Fruit fly (Drosophila melanogaster): ENCODE data around the gene Elba2.

The Elba2 gene

DNA sequence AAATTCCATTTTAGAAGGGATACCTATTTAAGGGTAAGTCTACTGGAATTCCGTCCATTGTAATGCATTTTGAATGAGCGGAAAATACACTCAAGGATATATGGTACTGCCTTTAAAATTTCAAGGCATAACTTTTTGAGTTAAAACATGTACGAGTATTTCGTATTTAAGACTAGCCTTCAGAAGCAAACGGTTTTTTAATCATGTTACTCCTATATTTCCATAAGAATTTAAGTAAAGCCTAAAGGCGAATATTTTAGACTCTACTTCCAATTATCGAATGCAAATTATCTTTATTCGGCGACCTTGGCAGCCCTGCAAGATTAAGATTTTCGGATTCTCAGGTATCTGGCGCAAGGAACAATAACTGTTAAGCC is at the start of gene Elba2:
Gene Elba2, plus strand, starts transcription at position 327 of the 377 bp plus-strand sequence.
- no peak for TF ChIP-seq CG17801 (GFP tag; optimal IDR thresholded peaks at IDR 0.05; ENCODE audit: partially characterized antibody)

DNA sequence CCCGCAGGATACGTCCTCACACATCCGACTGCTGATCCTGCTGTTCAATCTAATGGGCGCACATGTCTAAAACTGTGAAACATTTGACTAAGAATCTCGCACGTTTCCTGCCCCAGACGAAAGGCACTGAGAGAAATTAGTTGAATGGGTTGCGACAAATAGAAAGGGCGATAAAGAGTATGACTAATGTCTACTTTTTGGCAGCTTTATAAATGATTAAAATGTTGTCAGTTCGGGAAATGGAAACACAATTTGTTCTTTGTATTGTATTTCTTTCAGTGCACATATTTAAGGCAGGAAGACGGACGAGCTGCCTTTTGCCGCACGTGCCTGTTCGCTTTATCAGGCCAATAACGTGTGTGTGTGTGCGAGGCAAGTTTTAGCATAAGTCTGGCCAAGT is 49.4 kb upstream of the Elba2 start:
- TF ChIP-seq CG17801 (GFP tag; optimal IDR thresholded peaks at IDR 0.05; ENCODE audit: partially characterized antibody) = no peak

DNA sequence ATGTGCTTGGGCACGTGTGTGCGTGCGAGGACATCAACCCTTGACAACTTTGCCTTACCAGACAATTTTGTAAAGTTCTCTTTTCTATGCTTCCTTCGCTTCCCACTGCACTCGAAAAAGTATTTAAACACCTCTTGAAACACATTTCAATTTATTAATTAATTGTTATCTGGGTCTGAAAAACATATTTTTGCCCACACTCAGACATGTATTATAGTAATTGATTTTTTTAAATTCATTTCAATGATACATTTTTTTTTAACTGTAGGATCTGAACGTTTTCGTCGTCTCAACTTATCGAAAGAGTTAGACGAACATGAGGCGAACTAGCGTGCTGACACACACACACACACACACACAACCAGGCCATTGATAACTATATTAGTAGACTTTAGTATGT is 35.0 kb upstream of the Elba2 start:
- TF ChIP-seq CG17801 (GFP tag; optimal IDR thresholded peaks at IDR 0.05; ENCODE audit: partially characterized antibody) = no peak

DNA sequence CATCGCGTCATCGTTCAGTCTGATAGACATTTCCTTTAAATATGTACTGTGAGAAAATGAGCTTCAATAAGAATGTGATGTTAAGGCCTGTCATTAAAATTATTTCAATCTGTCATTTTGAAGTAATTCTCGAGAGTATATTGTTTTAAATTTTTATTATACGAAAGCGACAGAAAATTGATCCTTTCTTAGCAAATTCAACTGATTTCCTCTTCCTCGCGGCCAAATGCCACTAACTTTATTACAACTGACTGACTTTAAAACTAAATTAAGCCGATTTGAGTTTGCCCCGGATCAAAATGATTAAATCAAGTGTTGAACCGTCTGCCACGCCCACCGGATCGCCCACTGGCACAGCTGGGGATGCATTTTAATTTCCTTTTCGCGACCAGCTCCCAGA is 24.8 kb upstream of the Elba2 start, which contains the start of gene CG3515:
Gene CG3515, minus strand, starts transcription at position 101 of the 400 bp plus-strand sequence.
- no peak for TF ChIP-seq CG17801 (GFP tag; optimal IDR thresholded peaks at IDR 0.05; ENCODE audit: partially characterized antibody)

DNA sequence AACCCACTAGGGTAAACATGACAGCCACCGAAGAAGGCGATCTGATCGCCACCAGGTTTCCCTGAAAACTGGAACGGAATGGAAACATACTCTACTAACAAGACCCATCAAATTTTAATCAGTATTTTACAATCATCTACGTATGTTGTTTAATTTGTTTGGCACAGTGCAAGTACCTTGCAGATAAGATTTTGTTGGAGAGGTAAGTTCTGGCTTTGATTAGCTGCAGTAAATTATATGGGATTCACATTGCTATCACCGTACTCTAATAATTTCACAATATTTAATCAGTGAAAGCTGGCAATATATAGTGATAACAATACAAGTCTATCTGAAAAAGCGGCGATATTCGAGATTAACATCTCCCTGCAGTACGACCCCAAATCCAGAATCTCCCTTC is 12.7 kb upstream of the Elba2 start, which contains the start of gene Cyp309a1:
Gene Cyp309a1, minus strand, starts transcription at position 73 of the 400 bp plus-strand sequence.
- TF ChIP-seq CG17801 (GFP tag; optimal IDR thresholded peaks at IDR 0.05; ENCODE audit: partially characterized antibody) = no peak

DNA sequence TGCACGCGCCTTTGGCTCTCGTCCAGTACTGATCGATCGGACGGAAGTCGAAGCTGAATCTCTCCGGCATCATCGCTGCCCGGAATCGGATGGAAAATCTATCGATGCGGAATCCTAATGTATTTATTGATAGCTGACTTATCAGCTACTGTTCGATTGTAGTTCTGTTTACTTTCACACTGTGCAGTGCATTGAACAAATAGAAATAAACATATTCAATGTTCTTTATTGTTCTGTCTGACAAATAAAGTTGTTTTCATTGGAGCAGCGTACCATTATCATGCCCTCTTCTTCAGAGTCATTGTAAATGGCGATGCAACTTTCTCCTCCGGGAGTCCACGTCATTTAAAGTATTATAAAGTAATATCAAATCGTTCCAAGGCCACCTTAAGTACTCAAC is 4.5 kb upstream of the Elba2 start, which contains the start of gene Cyp309a2:
Gene Cyp309a2, minus strand, starts transcription at position 101 of the 400 bp plus-strand sequence.
- no peak for TF ChIP-seq CG17801 (GFP tag; optimal IDR thresholded peaks at IDR 0.05; ENCODE audit: partially characterized antibody)

DNA sequence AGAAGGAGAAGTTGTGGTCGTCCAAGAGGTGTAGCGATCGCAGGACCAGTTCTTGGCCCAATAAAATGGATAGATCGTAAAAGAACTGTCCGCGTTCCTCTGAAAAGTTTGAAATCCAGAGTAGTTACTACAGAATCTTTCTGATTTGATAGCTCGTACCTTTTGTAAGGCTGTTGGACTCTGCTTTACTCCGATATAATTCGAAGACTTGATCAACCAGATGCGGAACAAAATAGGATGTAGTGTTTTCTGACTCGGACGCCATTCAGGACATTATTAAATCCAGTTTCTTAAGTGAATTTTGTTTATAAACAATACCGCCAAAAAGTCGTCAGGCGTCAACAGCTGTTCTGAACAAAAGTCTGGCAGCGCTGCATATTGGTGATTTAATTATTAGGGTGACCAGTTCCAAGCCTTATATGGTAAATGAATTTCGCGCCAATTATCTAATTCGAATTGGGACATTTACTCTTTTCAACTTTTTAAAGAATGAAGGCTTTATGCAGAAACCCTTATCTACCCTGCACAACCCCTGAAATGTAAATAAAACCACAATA is 2.7 kb upstream of the Elba2 start, which contains the start of the genes Rad1 and Sws1:
Gene Rad1, minus strand, starts transcription at position 336 of the 557 bp plus-strand sequence.
Gene Sws1, minus strand, starts transcription at position 336 of the 557 bp plus-strand sequence.
- TF ChIP-seq CG17801 (GFP tag; optimal IDR thresholded peaks at IDR 0.05; ENCODE audit: partially characterized antibody) = no peak

DNA sequence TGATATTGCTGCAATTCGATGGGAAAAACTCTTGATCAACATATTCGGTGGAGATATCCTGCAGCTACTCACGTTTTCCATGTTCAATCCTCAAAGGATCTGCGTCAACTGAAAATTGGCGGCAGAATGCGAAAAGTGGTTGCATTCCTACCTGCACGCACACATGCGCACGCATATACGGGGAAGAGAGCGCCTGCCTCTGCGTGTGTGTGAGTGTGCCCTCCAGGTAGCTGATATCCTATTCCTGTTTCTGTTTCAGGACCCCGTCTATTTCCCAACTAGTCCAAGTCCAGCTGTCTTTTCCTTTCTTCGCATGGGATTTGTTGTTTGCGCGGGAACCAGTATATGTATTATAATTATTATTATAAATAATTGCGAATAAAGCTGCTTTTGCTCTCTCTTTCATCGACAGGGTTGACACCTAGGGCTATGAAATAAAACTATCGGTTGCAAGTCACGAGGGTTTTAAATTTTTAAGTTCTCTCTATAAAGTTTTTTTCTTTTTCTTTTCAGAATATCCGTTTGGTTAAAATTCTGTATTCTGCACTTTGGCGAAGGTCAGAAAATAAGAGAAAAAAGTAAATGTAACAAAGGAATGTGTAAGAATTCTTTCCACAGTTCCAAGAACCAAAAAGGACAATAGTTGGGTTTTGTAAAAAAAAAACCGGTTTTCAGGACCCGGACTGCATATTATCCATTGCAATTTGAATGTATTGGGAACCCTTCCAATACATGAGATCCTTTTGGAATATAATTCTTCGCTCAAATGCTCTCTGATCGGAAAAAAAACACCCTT is 724 bp upstream of the Elba2 start, which contains the start of gene insv:
Gene insv, minus strand, starts transcription at position 433 of the 796 bp plus-strand sequence.
- TF ChIP-seq CG17801 (GFP tag; optimal IDR thresholded peaks at IDR 0.05; ENCODE audit: partially characterized antibody) = no peak

DNA sequence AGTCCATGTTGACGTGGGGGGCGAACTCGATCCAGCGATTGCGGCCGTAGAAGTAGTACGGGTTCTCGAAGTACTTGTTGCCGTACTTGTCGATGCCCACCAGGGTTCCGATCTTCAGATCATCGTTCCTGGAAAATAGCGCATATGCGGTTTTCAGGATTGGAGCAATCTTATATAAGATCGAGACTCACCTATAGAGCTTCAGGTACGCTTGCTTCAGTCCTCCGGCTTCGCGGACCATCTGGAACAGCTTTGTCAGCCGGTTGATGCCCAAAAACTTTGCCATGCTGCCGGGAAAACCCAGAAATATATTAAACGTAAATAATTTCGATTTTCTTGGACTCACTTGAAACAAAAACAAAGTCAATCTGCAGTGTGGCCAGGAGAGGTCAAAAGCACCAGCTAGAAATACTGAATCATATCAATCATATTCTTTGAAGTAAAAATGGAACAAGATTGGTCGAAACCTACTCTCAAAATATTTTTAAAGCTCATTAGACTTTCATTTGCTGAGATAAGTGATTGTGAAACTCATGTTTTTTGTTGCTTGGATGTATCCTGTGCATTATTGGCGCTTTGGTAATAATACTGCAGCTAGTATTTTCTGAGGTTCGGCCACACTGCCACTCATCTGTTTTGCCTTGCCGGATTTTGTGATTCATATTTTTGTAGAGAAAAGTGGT is 2.3 kb downstream of the Elba2 start, which contains the start of the genes ND-B17.2 and Arpc5:
Gene ND-B17.2, minus strand, starts transcription at position 504 of the 683 bp plus-strand sequence.
Gene Arpc5, plus strand, starts transcription at position 624 of the 683 bp plus-strand sequence.
- TF ChIP-seq CG17801 (GFP tag; optimal IDR thresholded peaks at IDR 0.05; ENCODE audit: partially characterized antibody) = peak; percentile 33

DNA sequence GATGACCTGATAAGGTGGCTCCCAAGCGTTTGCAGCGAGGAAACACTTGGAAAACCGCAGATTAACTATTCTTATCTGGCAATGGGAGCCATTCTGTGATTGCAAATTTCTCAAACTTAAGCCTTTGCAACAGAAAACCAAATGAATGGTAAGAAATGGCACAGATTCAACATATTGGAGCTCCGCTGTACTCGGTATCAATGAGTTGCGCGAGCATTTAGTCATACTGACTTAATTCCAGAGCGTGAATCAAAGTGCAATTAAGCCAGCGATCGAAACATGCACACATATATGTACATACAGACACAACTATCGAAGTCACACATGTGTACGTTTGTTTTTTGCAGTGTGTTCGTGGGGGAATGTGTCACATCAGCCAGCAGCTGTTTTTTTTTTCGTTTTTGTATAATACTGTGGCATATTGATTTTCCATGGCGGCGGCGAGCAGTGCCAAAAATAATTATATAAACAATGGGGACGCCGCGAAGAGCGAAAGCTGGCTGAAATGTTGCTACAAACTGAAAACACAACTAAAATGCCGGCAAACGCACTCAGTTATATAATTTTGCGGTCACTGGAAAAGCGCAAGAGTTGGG is 7.1 kb downstream of the Elba2 start:
- no peak for TF ChIP-seq CG17801 (GFP tag; optimal IDR thresholded peaks at IDR 0.05; ENCODE audit: partially characterized antibody)

DNA sequence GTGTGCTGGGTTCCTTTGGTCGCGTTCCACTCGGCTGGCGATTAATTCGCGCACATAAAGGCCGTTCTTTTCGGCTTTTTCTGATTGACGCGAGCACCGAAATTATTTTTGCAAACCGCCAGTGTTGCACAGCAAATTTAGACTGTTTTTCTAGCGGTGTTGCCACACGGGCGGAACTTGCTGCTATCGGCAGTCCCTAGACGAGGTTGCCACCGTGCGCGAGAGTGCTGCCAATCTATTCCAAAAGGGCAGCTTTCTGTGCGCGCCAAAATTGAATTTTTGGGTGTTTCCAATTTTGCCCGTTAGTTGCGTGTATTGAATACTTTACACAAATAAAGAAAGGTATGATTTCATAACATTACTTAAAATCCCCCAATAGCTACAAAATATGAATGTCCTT is 7.8 kb downstream of the Elba2 start, which contains the start of gene Drp1:
Gene Drp1, minus strand, starts transcription at position 146 of the 400 bp plus-strand sequence.
- TF ChIP-seq CG17801 (GFP tag; optimal IDR thresholded peaks at IDR 0.05; ENCODE audit: partially characterized antibody) = no peak

DNA sequence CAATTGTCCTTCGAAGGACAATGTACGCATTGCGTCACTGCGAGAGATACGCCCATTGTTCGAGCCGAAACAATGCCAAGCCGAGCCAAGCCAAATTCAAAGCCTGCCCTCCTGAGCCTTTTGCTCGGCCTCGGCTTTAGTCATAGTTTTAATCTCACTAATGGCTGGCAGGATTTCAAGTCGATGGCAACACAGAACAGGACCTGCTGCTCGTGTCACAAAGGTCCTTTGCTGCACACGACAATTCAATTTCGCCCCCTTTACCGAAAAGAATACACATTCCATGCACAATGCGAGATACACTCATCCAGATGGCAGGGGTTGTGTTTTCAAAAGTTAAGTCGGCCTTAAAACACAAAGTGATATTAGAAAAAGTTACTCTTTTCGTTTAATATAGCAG is 14.1 kb downstream of the Elba2 start, which contains the start of gene CG15394:
Gene CG15394, plus strand, starts transcription at position 301 of the 400 bp plus-strand sequence.
- no peak for TF ChIP-seq CG17801 (GFP tag; optimal IDR thresholded peaks at IDR 0.05; ENCODE audit: partially characterized antibody)

DNA sequence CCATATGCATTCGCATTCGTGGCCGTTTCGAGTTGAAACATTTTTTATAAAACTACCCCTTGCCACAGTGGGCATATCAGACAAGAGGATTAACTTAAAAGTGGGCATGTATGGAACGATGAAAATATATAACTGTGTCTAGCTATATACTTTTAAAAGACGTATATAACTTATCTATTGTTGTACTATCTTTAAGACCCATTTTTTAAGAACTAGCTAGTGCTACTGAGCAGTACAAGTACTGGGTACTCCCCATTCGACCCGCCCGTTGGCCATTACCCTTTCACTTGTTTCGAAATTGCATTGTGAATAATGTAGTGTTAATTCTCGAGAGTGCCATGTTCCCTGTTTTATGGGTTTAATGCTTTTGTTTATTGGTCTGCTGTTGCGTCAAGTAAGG is 29.2 kb downstream of the Elba2 start:
- no peak for TF ChIP-seq CG17801 (GFP tag; optimal IDR thresholded peaks at IDR 0.05; ENCODE audit: partially characterized antibody)

DNA sequence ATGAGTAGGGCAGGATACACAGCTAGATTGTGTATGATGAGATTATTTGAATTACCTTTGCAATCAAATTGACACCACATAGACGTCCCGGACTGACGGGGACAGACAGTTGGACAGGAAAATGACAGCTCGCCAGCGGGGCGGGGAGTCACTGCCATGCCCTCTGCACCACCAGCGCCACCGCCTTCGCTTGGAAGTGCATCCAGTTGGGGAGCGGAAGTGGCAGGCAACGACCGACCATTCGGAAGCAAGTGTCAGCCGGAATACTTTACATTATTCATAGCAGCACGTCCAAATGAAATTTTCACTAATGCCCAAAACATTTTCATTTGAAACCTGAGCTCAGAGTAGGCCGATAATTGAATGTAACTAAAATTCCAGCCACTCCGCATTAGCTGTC is 32.2 kb downstream of the Elba2 start, which contains the start of gene CG15395:
Gene CG15395, plus strand, starts transcription at position 301 of the 400 bp plus-strand sequence.
- TF ChIP-seq CG17801 (GFP tag; optimal IDR thresholded peaks at IDR 0.05; ENCODE audit: partially characterized antibody) = no peak
